Worm (Caenorhabditis elegans) whole organism, L2 larva: ENCODE data around the gene M04B2.7.
A peak's percentile ranks its signal among the peaks of the same experiment; 100 is the strongest.

Source experiments
- C34F6.9 ChIP-seq: fragments of 150-350 bp; optimal IDR thresholded peaks from 2 replicates; lab custom pipeline; 2014; ENCODE audit warnings: missing biosample characterization, missing genetic modification characterization
- F13H6.1 ChIP-seq: sonication (generic microtip); optimal IDR thresholded peaks from 2 replicates; lab custom pipeline; 2016; ENCODE audit warnings: missing genetic modification characterization, missing compliant biosample characterization
- R02D3.7 ChIP-seq: fragments of 150-350 bp; optimal IDR thresholded peaks from 2 replicates; lab custom pipeline; 2014; ENCODE audit warnings: missing biosample characterization, missing genetic modification characterization
- Y55F3AM.14 ChIP-seq: fragments of 200-800 bp; sonication (Bioruptor generic); optimal IDR thresholded peaks from 2 replicates; lab custom pipeline; 2018; ENCODE audit warnings: mild to moderate bottlenecking, missing genetic modification characterization, missing compliant biosample characterization
- ZK546.5 ChIP-seq: sonication (generic microtip); optimal IDR thresholded peaks from 2 replicates; lab custom pipeline; 2017; ENCODE audit warnings: missing biosample characterization, missing genetic modification characterization
- alr-1 ChIP-seq: fragments of 150-350 bp; optimal IDR thresholded peaks from 2 replicates; lab custom pipeline; 2014; ENCODE audit warnings: missing biosample characterization, missing genetic modification characterization
- aly-2 ChIP-seq: fragments of 150-350 bp; optimal IDR thresholded peaks from 2 replicates; lab custom pipeline; 2014; ENCODE audit warnings: missing biosample characterization, missing genetic modification characterization
- ama-1 ChIP-seq: fragments of 150-350 bp; optimal IDR thresholded peaks from 2 replicates; lab custom pipeline; 2018; ENCODE audit warnings: inconsistent platforms
- blmp-1 ChIP-seq: sonication (generic microtip); optimal IDR thresholded peaks from 2 replicates; lab custom pipeline; 2017; ENCODE audit warnings: missing genetic modification characterization, mild to moderate bottlenecking, missing compliant biosample characterization, antibody characterized with exemption, moderate library complexity; ENCODE audit not compliant: insufficient read depth
- ceh-16 ChIP-seq: fragments of 150-350 bp; optimal IDR thresholded peaks from 2 replicates; lab custom pipeline; 2014; ENCODE audit warnings: missing biosample characterization, missing genetic modification characterization
- ceh-82 ChIP-seq: fragments of 150-350 bp; optimal IDR thresholded peaks from 2 replicates; lab custom pipeline; 2014; ENCODE audit warnings: missing biosample characterization, missing genetic modification characterization
- crh-2 ChIP-seq: sonication (generic microtip); optimal IDR thresholded peaks from 2 replicates; lab custom pipeline; 2017; ENCODE audit warnings: missing biosample characterization, missing genetic modification characterization
- dmd-4 ChIP-seq: sonication (generic microtip); optimal IDR thresholded peaks from 2 replicates; lab custom pipeline; 2017; ENCODE audit warnings: missing biosample characterization, missing genetic modification characterization
- egl-27 ChIP-seq: sonication (generic microtip); optimal IDR thresholded peaks from 3 replicates; lab custom pipeline; 2017; ENCODE audit warnings: missing biosample characterization, missing genetic modification reagents, missing genetic modification characterization
- elt-1 ChIP-seq: fragments of 150-350 bp; optimal IDR thresholded peaks from 2 replicates; lab custom pipeline; 2014; ENCODE audit warnings: missing biosample characterization, missing genetic modification characterization
- elt-3 ChIP-seq: sonication (generic microtip); optimal IDR thresholded peaks from 2 replicates; lab custom pipeline; 2017; ENCODE audit warnings: missing biosample characterization, missing genetic modification characterization
- fos-1 ChIP-seq: fragments of 150-350 bp; optimal IDR thresholded peaks from 2 replicates; lab custom pipeline; 2014; ENCODE audit warnings: missing biosample characterization, missing genetic modification characterization
- gmeb-1 ChIP-seq: fragments of 150-350 bp; optimal IDR thresholded peaks from 2 replicates; lab custom pipeline; 2014; ENCODE audit warnings: missing biosample characterization, missing genetic modification characterization
- lin-11 ChIP-seq: fragments of 150-350 bp; sonication (generic microtip); optimal IDR thresholded peaks from 2 replicates; lab custom pipeline; 2014; ENCODE audit warnings: missing biosample characterization, missing genetic modification characterization, inconsistent platforms, mixed read lengths
- lin-13 ChIP-seq: fragments of 150-350 bp; optimal IDR thresholded peaks from 2 replicates; lab custom pipeline; 2014; ENCODE audit warnings: missing biosample characterization, missing genetic modification reagents, missing genetic modification characterization
- lin-39 ChIP-seq: fragments of 150-350 bp; optimal IDR thresholded peaks from 2 replicates; lab custom pipeline; 2014; ENCODE audit warnings: missing biosample characterization, missing genetic modification reagents, missing genetic modification characterization
- lsy-2 ChIP-seq, 2 experiments: fragments of 150-350 bp in 1 of 2; sonication (generic microtip) in 1 of 2; optimal IDR thresholded peaks; 2 replicates each; lab custom pipeline; 2014 to 2017; ENCODE audit warnings: missing biosample characterization in 2 of 2, missing genetic modification characterization in 2 of 2
- mab-5 ChIP-seq: fragments of 150-350 bp; optimal IDR thresholded peaks from 2 replicates; lab custom pipeline; 2014; ENCODE audit warnings: missing biosample characterization, missing genetic modification characterization
- mbf-1 ChIP-seq: sonication (generic microtip); optimal IDR thresholded peaks from 2 replicates; lab custom pipeline; 2017; ENCODE audit warnings: missing biosample characterization, missing genetic modification characterization
- mdl-1 ChIP-seq, 2 experiments: fragments of 150-350 bp in 1 of 2; sonication (generic microtip) in 1 of 2; optimal IDR thresholded peaks; 2 replicates each; lab custom pipeline; 2017; ENCODE audit warnings: missing biosample characterization in 2 of 2, missing genetic modification characterization in 2 of 2
- nhr-10 ChIP-seq: sonication (generic microtip); optimal IDR thresholded peaks from 2 replicates; lab custom pipeline; 2017; ENCODE audit warnings: missing biosample characterization, missing genetic modification characterization
- nhr-11 ChIP-seq: fragments of 150-350 bp; optimal IDR thresholded peaks from 2 replicates; lab custom pipeline; 2014; ENCODE audit warnings: missing biosample characterization, missing genetic modification characterization
- nhr-12 ChIP-seq: fragments of 150-350 bp; optimal IDR thresholded peaks from 2 replicates; lab custom pipeline; 2014; ENCODE audit warnings: missing biosample characterization, missing genetic modification characterization
- nhr-129 ChIP-seq: fragments of 150-350 bp; optimal IDR thresholded peaks from 2 replicates; lab custom pipeline; 2014; ENCODE audit warnings: missing biosample characterization, missing genetic modification characterization
- nhr-21 ChIP-seq: fragments of 150-350 bp; optimal IDR thresholded peaks from 2 replicates; lab custom pipeline; 2014; ENCODE audit warnings: missing biosample characterization, missing genetic modification characterization
- nhr-23 ChIP-seq: fragments of 150-350 bp; optimal IDR thresholded peaks from 2 replicates; lab custom pipeline; 2014; ENCODE audit warnings: missing biosample characterization, missing genetic modification reagents, missing genetic modification characterization
- nhr-237 ChIP-seq: fragments of 150-350 bp; optimal IDR thresholded peaks from 2 replicates; lab custom pipeline; 2014; ENCODE audit warnings: missing biosample characterization, missing genetic modification characterization
- nhr-25 ChIP-seq: fragments of 150-350 bp; sonication (generic microtip); optimal IDR thresholded peaks from 3 replicates; lab custom pipeline; 2014; ENCODE audit warnings: missing biosample characterization, missing genetic modification characterization
- nhr-6 ChIP-seq: fragments of 150-350 bp; optimal IDR thresholded peaks from 2 replicates; lab custom pipeline; 2014; ENCODE audit warnings: missing biosample characterization, missing genetic modification characterization
- nhr-77 ChIP-seq: fragments of 150-350 bp; optimal IDR thresholded peaks from 2 replicates; lab custom pipeline; 2014; ENCODE audit warnings: missing biosample characterization, missing genetic modification characterization
- peb-1 ChIP-seq: fragments of 150-350 bp; optimal IDR thresholded peaks from 2 replicates; lab custom pipeline; 2014; ENCODE audit warnings: missing biosample characterization, missing genetic modification characterization
- sem-4 ChIP-seq: fragments of 150-350 bp; optimal IDR thresholded peaks from 2 replicates; lab custom pipeline; 2014; ENCODE audit warnings: missing biosample characterization, missing genetic modification reagents, missing genetic modification characterization
- skn-1 ChIP-seq: sonication (generic microtip); optimal IDR thresholded peaks from 2 replicates; lab custom pipeline; 2017; ENCODE audit warnings: missing biosample characterization, missing genetic modification characterization
- sma-3 ChIP-seq: sonication (generic microtip); optimal IDR thresholded peaks from 2 replicates; lab custom pipeline; 2016; ENCODE audit warnings: missing genetic modification reagents, missing genetic modification characterization, missing compliant biosample characterization
- sma-9 ChIP-seq, 2 experiments: fragments of 150-350 bp in 1 of 2; sonication (generic microtip) in 1 of 2; optimal IDR thresholded peaks; 2 replicates each; lab custom pipeline; 2014 to 2016; ENCODE audit warnings: missing genetic modification characterization in 2 of 2, mild to moderate bottlenecking in 1 of 2, missing biosample characterization in 1 of 2, missing compliant biosample characterization in 1 of 2, missing genetic modification reagents in 1 of 2, moderate library complexity in 1 of 2
- snpc-4 ChIP-seq: fragments of 150-350 bp; optimal IDR thresholded peaks from 2 replicates; lab custom pipeline; 2014; ENCODE audit warnings: missing biosample characterization, missing genetic modification characterization
- unc-39 ChIP-seq: fragments of 150-350 bp; optimal IDR thresholded peaks from 2 replicates; lab custom pipeline; 2014; ENCODE audit warnings: missing biosample characterization, missing genetic modification characterization
- unc-55 ChIP-seq: fragments of 150-350 bp; sonication (generic microtip); optimal IDR thresholded peaks from 3 replicates; lab custom pipeline; 2014; ENCODE audit warnings: missing biosample characterization, missing genetic modification reagents, missing genetic modification characterization
- unc-62 ChIP-seq: fragments of 150-350 bp; optimal IDR thresholded peaks from 2 replicates; lab custom pipeline; 2014; ENCODE audit warnings: missing biosample characterization, missing genetic modification reagents, missing genetic modification characterization
- zag-1 ChIP-seq: fragments of 150-350 bp; optimal IDR thresholded peaks from 2 replicates; lab custom pipeline; 2014; ENCODE audit warnings: missing biosample characterization, missing genetic modification characterization
- ztf-1 ChIP-seq: fragments of 200-800 bp; sonication (Bioruptor generic); conservative IDR thresholded peaks from 2 replicates; pipeline ENCODE4 v1.3.6; 2022; ENCODE audit warnings: missing genetic modification characterization, missing compliant biosample characterization
- ztf-11 ChIP-seq: sonication (generic microtip); optimal IDR thresholded peaks from 2 replicates; lab custom pipeline; 2017; ENCODE audit warnings: missing biosample characterization, missing genetic modification characterization
- ztf-4 ChIP-seq: fragments of 150-350 bp; optimal IDR thresholded peaks from 2 replicates; lab custom pipeline; 2014; ENCODE audit warnings: missing biosample characterization, missing genetic modification characterization

The M04B2.7 gene

ce11 chrIV:11548671-11549070 is at the start of gene M04B2.7:
Gene M04B2.7, minus strand, starts transcription at chrIV:11548771.
- TF ChIP-seq ceh-16 (tag; lab: Kevin White, UChicago), result no peak
- TF ChIP-seq nhr-77, result no peak
- TF ChIP-seq F13H6.1 (tag; lab: Kevin White, UChicago), result no peak
- TF ChIP-seq snpc-4 (tag; lab: Kevin White, UChicago), result no peak
- no peak for TF ChIP-seq zag-1
- no peak for TF ChIP-seq nhr-237 (tag; lab: Kevin White, UChicago)
- TF ChIP-seq lin-13 (GFP tag; lab: Kevin White, UChicago), result no peak
- TF ChIP-seq ceh-82 (tag; lab: Kevin White, UChicago), result no peak
- no peak for TF ChIP-seq nhr-21

ce11 chrIV:11597079-11597478 is 48.5 kb upstream of the M04B2.7 start:
- TF ChIP-seq elt-3 (tag; lab: Kevin White, UChicago) (no peak), gmeb-1 (no peak), lin-11 (tag; lab: Kevin White, UChicago) (no peak), nhr-11 (tag; lab: Kevin White, UChicago) (no peak), mbf-1 (no peak), ztf-1 (GFP tag; lab: Robert Waterston, UW) (no peak), blmp-1 (no peak), unc-62 (no peak), elt-1 (no peak), nhr-25 (tag; lab: Kevin White, UChicago) (no peak), unc-55 (no peak)

- TF ChIP-seq lin-11 (tag; lab: Kevin White, UChicago) (no peak), ama-1 (lab: Kevin White, UChicago) (peak; percentile 99), ztf-4 (tag; lab: Kevin White, UChicago) (no peak), lin-39 (tag; lab: Kevin White, UChicago) (no peak), dmd-4 (tag; lab: Kevin White, UChicago) (no peak), Y55F3AM.14 (GFP tag; lab: Kevin White, UChicago) (peak; percentile 4), unc-39 (tag; lab: Kevin White, UChicago) (no peak), nhr-11 (tag; lab: Kevin White, UChicago) (no peak), ztf-11 (tag; lab: Kevin White, UChicago) (no peak), sma-9 (GFP tag; optimal IDR thresholded peaks at IDR 0.05; lab: Kevin White, UChicago) (peak; percentile 60), sma-9 (tag; optimal IDR thresholded peaks at IDR 0.05; lab: Kevin White, UChicago) (no peak), ztf-1 (GFP tag; lab: Robert Waterston, UW) (no peak), elt-3 (tag; lab: Kevin White, UChicago) (no peak), ceh-82 (tag; lab: Kevin White, UChicago) (no peak), sma-3 (GFP tag; lab: Kevin White, UChicago) (no peak), mbf-1 (no peak), fos-1 (tag; lab: Kevin White, UChicago) (peak; percentile 23), lsy-2 (tag; optimal IDR thresholded peaks at IDR 0.05; lab: Kevin White, UChicago) (peak; percentile 29 to 59), ZK546.5 (tag; lab: Kevin White, UChicago) (no peak), nhr-21 (peak; percentile 47), nhr-6 (tag; lab: Kevin White, UChicago) (no peak), ceh-16 (tag; lab: Kevin White, UChicago) (no peak), unc-55 (peak; percentile 34), skn-1 (no peak), peb-1 (no peak), alr-1 (tag; lab: Kevin White, UChicago) (no peak), gmeb-1 (no peak), aly-2 (tag; lab: Kevin White, UChicago) (no peak), sem-4 (tag; lab: Kevin White, UChicago) (peak; percentile 61), crh-2 (peak; percentile 76), C34F6.9 (tag; lab: Kevin White, UChicago) (peak; percentile 48), nhr-237 (tag; lab: Kevin White, UChicago) (no peak), blmp-1 (peak; percentile 30), mdl-1 (tag; optimal IDR thresholded peaks at IDR 0.05; lab: Kevin White, UChicago) (peak in 1 of 2 experiments; percentile 57), nhr-23 (tag; lab: Kevin White, UChicago) (no peak), egl-27 (tag; lab: Kevin White, UChicago) (no peak), mab-5 (tag; lab: Kevin White, UChicago) (no peak), nhr-77 (no peak), elt-1 (no peak), snpc-4 (tag; lab: Kevin White, UChicago) (no peak), nhr-129 (peak; percentile 44), lin-13 (GFP tag; lab: Kevin White, UChicago) (peak; percentile 27), unc-62 (no peak), nhr-25 (tag; lab: Kevin White, UChicago) (no peak), nhr-12 (tag; lab: Kevin White, UChicago) (no peak), zag-1 (peak; percentile 25), R02D3.7 (tag; lab: Kevin White, UChicago) (no peak), F13H6.1 (tag; lab: Kevin White, UChicago) (peak; percentile 63), nhr-10 (tag; lab: Kevin White, UChicago) (no peak)
Observed at ce11 chrIV:11594191-11594673, 45.7 kb upstream of the M04B2.7 start, which contains the start of gene mig-38. Gene mig-38, plus strand, starts transcription at chrIV:11594244.
